Fruit fly (Drosophila melanogaster): ENCODE results near the gene TyrR.

TyrR gene

dm6 chr3R:17803025-17803424, 40.0 kb upstream of the TyrR start, which contains the start of gene CG17806 (continued):
- TF ChIP-seq ap (GFP tag; IDR thresholded peaks at IDR 0.05), result no peak
- TF ChIP-seq CG12104 (GFP tag; optimal IDR thresholded peaks at IDR 0.05), result no peak
- no peak for TF ChIP-seq CG1647 (GFP tag; optimal IDR thresholded peaks at IDR 0.05)
- TF ChIP-seq Chrac-16 (GFP tag; optimal IDR thresholded peaks at IDR 0.05), result no peak
- TF ChIP-seq D19A (tag; optimal IDR thresholded peaks at IDR 0.05), result no peak
- TF ChIP-seq Gug (GFP tag; IDR thresholded peaks at IDR 0.05), result no peak
- no peak for TF ChIP-seq run (tag; optimal IDR thresholded peaks at IDR 0.05)
- no peak for TF ChIP-seq scrt (GFP tag; optimal IDR thresholded peaks at IDR 0.05)
- TF ChIP-seq lmd (GFP tag; IDR thresholded peaks at IDR 0.05), result no peak
- TF ChIP-seq ase (GFP tag; IDR thresholded peaks at IDR 0.05), result no peak
- peak; percentile 14 for TF ChIP-seq CoRest (tag; optimal IDR thresholded peaks at IDR 0.05)
- TF ChIP-seq da (GFP tag; optimal IDR thresholded peaks at IDR 0.05), result no peak
- TF ChIP-seq row (GFP tag; IDR thresholded peaks at IDR 0.05), result peak; percentile 62
- TF ChIP-seq CG6813 (GFP tag; optimal IDR thresholded peaks at IDR 0.05), result no peak
- TF ChIP-seq Spps (tag; optimal IDR thresholded peaks at IDR 0.05), result no peak
- TF ChIP-seq Doc3 (GFP tag; IDR thresholded peaks at IDR 0.05; ENCODE audit: partially characterized antibody), result no peak
- no peak for TF ChIP-seq zfh2 (GFP tag; optimal IDR thresholded peaks at IDR 0.05)
- TF ChIP-seq Lhr (GFP tag; optimal IDR thresholded peaks at IDR 0.05), result peak; percentile 9
- no peak for TF ChIP-seq CG18476 (GFP tag; optimal IDR thresholded peaks at IDR 0.05)
- TF ChIP-seq CG42726 (GFP tag; IDR thresholded peaks at IDR 0.05; ENCODE audit: partially characterized antibody), result no peak
- TF ChIP-seq Hmx (GFP tag; optimal IDR thresholded peaks at IDR 0.05), result no peak
- TF ChIP-seq CG15601 (tag; optimal IDR thresholded peaks at IDR 0.05), result no peak
- no peak for TF ChIP-seq CG11504 (tag; optimal IDR thresholded peaks at IDR 0.05)
- TF ChIP-seq cwo (GFP tag; optimal IDR thresholded peaks at IDR 0.05), result no peak
- TF ChIP-seq otp (GFP tag; IDR thresholded peaks at IDR 0.05), result no peak
- no peak for TF ChIP-seq unpg (GFP tag; optimal IDR thresholded peaks at IDR 0.05)
- TF ChIP-seq CG9609 (GFP tag; optimal IDR thresholded peaks at IDR 0.05), result no peak
- peak; percentile 7 for TF ChIP-seq CG10543 (GFP tag; optimal IDR thresholded peaks at IDR 0.05)
- TF ChIP-seq crc (GFP tag; optimal IDR thresholded peaks at IDR 0.05), result no peak
- TF ChIP-seq Hr51 (GFP tag; optimal IDR thresholded peaks at IDR 0.05), result no peak
- TF ChIP-seq Dbx (GFP tag; IDR thresholded peaks at IDR 0.05), result no peak
- no peak for TF ChIP-seq CG7987 (GFP tag; optimal IDR thresholded peaks at IDR 0.05)
- TF ChIP-seq CG14860 (GFP tag; IDR thresholded peaks at IDR 0.05; ENCODE audit: partially characterized antibody), result no peak
- no peak for TF ChIP-seq klu (GFP tag; IDR thresholded peaks at IDR 0.05)
- no peak for TF ChIP-seq psq (GFP tag; optimal IDR thresholded peaks at IDR 0.05)
- TF ChIP-seq prd (optimal IDR thresholded peaks at IDR 0.05), result no peak
- no peak for TF ChIP-seq prd (GFP tag; IDR thresholded peaks at IDR 0.05)
- TF ChIP-seq CG6175 (GFP tag; IDR thresholded peaks at IDR 0.05), result no peak
- TF ChIP-seq E2f2 (GFP tag; IDR thresholded peaks at IDR 0.05), result peak; percentile 48
- TF ChIP-seq cg (GFP tag; optimal IDR thresholded peaks at IDR 0.05), result no peak
- TF ChIP-seq Fer2 (tag; optimal IDR thresholded peaks at IDR 0.05), result no peak
- no peak for TF ChIP-seq CG8478 (optimal IDR thresholded peaks at IDR 0.05)
- no peak for TF ChIP-seq org-1 (GFP tag; optimal IDR thresholded peaks at IDR 0.05)
- no peak for TF ChIP-seq Abd-B (GFP tag; optimal IDR thresholded peaks at IDR 0.05)
- peak in 1 of 2 experiments; percentile 29 for TF ChIP-seq crp (GFP tag; optimal IDR thresholded peaks at IDR 0.05)
- no peak for TF ChIP-seq ato (GFP tag; IDR thresholded peaks at IDR 0.05; ENCODE audit: partially characterized antibody)
- TF ChIP-seq ken (GFP tag; IDR thresholded peaks at IDR 0.05), result no peak
- no peak for TF ChIP-seq Scr (GFP tag; IDR thresholded peaks at IDR 0.05; ENCODE audit: partially characterized antibody)
- no peak for TF ChIP-seq sc (optimal IDR thresholded peaks at IDR 0.05)
- no peak for TF ChIP-seq sc (GFP tag; optimal IDR thresholded peaks at IDR 0.05)
- no peak for TF ChIP-seq Hey (tag; optimal IDR thresholded peaks at IDR 0.05)
- TF ChIP-seq Xrp1 (GFP tag; IDR thresholded peaks at IDR 0.05), result peak; percentile 34; the same call in 1 of the 2 replicates

Measured in whole organism, embryonic.